Worm (Caenorhabditis elegans): ENCODE results near the gene dcaf-1.
A peak's percentile ranks its signal among the peaks of the same experiment; 100 is the strongest.

DNA sequence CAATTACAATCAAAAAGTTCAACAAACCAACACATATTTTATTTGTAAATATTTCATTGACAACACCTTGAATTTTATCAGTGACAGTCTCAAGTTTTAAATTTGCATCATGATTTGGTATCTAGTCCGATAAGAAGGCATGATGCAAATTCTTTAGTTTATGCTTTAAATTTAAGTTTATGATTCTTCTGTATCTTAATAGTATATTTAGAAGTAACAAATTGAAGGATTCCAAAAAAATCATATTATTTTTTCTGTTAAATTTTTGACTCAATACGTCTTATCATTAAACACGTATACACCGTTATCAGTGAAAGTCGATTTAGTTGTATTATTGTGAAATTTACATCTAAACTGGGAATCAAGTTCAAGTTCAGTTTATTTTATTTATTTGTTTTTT is 55.3 kb downstream of the dcaf-1 start, which contains the start of gene chca-1:
- no peak for TF ChIP-seq zag-1 (tag; optimal IDR thresholded peaks at IDR 0.05)
- no peak for TF ChIP-seq saeg-2 (GFP tag; IDR thresholded peaks at IDR 0.05)
- TF ChIP-seq nhr-76 (tag; optimal IDR thresholded peaks at IDR 0.05): no peak
- TF ChIP-seq nhr-25 (tag; optimal IDR thresholded peaks at IDR 0.05; ENCODE audit: borderline replicate concordance, insufficient read depth): no peak
- TF ChIP-seq ceh-82 (tag; optimal IDR thresholded peaks at IDR 0.05): no peak
- TF ChIP-seq pqm-1 (tag; optimal IDR thresholded peaks at IDR 0.05): peak; percentile 95
- TF ChIP-seq nhr-6 (tag; optimal IDR thresholded peaks at IDR 0.05): peak; percentile 33
- peak in 1 of 2 experiments; percentile 44 for TF ChIP-seq unc-62 (GFP tag; optimal IDR thresholded peaks at IDR 0.05 in 1 of 2)
- no peak for TF ChIP-seq unc-62 (tag; optimal IDR thresholded peaks at IDR 0.05)
- TF ChIP-seq madf-5 (GFP tag; IDR thresholded peaks at IDR 0.05): no peak
- TF ChIP-seq lin-1 (GFP tag; IDR thresholded peaks at IDR 0.05): peak; percentile 58; the same call in 1 of the 2 replicates
- no peak for TF ChIP-seq nhr-77 (tag; optimal IDR thresholded peaks at IDR 0.05)
- no peak for TF ChIP-seq pha-4 (GFP tag; IDR thresholded peaks at IDR 0.05)
- TF ChIP-seq pha-4 (tag; optimal IDR thresholded peaks at IDR 0.05): no peak
